Worm (Caenorhabditis elegans) whole organism, early embryonic: ENCODE measurements around the gene C05C12.5.

Source experiments
- B0310.2 ChIP-seq: sonication (generic microtip); optimal IDR thresholded peaks from 2 replicates; lab custom pipeline; 2016; ENCODE audit warnings: mild to moderate bottlenecking, missing genetic modification characterization, missing compliant biosample characterization
- F13C5.2 ChIP-seq: sonication (generic microtip); optimal IDR thresholded peaks from 2 replicates; lab custom pipeline; 2017; ENCODE audit warnings: mild to moderate bottlenecking, missing genetic modification characterization, inconsistent platforms, missing compliant biosample characterization
- aly-1 ChIP-seq: sonication (generic microtip); optimal IDR thresholded peaks from 2 replicates; lab custom pipeline; 2016; ENCODE audit warnings: missing genetic modification characterization, missing compliant biosample characterization
- ama-1 ChIP-seq: fragments of 150-350 bp; optimal IDR thresholded peaks from 2 replicates; lab custom pipeline; 2014
- ceh-13 ChIP-seq: fragments of 200-800 bp; sonication (Bioruptor generic); optimal IDR thresholded peaks from 2 replicates; lab custom pipeline; 2018; ENCODE audit warnings: mild to moderate bottlenecking, missing genetic modification characterization, missing compliant biosample characterization
- flt-1 ChIP-seq: fragments of 200-800 bp; sonication (Bioruptor generic); IDR thresholded peaks from 2 replicates; pipeline ENCODE4 v1.3.6; 2022; ENCODE audit warnings: missing genetic modification characterization, missing compliant biosample characterization
- hmg-4 ChIP-seq: fragments of 200-800 bp; sonication (Bioruptor generic); optimal IDR thresholded peaks from 2 replicates; lab custom pipeline; 2018; ENCODE audit warnings: mild to moderate bottlenecking, missing genetic modification characterization, missing compliant biosample characterization
- hnd-1 ChIP-seq: sonication (generic microtip); optimal IDR thresholded peaks from 2 replicates; lab custom pipeline; 2016; ENCODE audit warnings: missing genetic modification characterization, missing compliant biosample characterization
- pes-1 ChIP-seq: fragments of 200-800 bp; sonication (Bioruptor generic); IDR thresholded peaks from 2 replicates; pipeline ENCODE4 v1.3.6; 2022; ENCODE audit warnings: missing genetic modification reagents, missing genetic modification characterization, missing compliant biosample characterization
- sea-1 ChIP-seq: fragments of 200-800 bp; sonication (Bioruptor generic); conservative IDR thresholded peaks from 2 replicates; pipeline ENCODE4 v1.3.6; 2022; ENCODE audit warnings: missing genetic modification characterization, missing compliant biosample characterization
- tbx-11 ChIP-seq: fragments of 200-800 bp; sonication (Bioruptor generic); IDR thresholded peaks from 2 replicates; pipeline ENCODE4 v1.3.6; 2022; ENCODE audit warnings: missing genetic modification characterization, missing compliant biosample characterization
- tbx-37 ChIP-seq: fragments of 200-800 bp; sonication (Bioruptor generic); conservative IDR thresholded peaks from 2 replicates; pipeline ENCODE4 v1.3.6; 2022; ENCODE audit warnings: missing genetic modification reagents, missing genetic modification characterization, missing compliant biosample characterization

DNA sequence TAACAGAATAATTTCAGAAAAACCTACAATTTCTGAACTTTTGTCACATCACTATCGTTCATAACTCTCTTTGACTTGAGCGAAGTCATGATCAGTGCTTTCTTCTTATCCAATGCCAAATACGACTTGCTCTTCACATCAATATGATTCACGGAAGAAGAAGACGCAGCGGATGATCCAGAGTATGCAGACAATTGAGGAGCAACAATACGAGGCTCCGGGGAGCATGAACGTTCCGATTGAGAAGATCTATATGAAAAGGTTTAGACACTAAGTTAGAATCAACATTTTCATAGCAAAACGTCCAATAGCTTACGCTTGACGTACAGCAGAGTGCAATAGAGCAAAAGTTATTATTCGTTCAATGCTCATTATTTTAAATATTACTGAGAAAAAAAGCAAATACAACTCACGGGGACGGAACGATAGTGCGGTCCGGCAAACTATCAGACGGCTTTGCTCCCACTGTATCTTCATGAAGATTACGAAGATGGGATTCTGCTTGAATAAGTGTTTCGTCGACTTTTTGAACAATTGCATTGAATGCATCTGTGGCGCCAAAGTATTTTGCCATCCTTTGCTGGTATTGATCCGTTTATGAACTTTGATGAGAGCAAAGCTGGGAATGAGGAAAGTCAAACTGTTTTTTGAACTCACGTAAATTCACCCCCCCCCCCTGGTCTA, at the start of gene C05C12.5:
- no peak for TF ChIP-seq F13C5.2 (tag; lab: Kevin White, UChicago)
- no peak for TF ChIP-seq aly-1 (tag; lab: Kevin White, UChicago)
- TF ChIP-seq tbx-37 (GFP tag; lab: Robert Waterston, UW) = no peak
- TF ChIP-seq ama-1 = no peak
- no peak for TF ChIP-seq hnd-1 (tag; lab: Kevin White, UChicago)
- TF ChIP-seq pes-1 (GFP tag; lab: Robert Waterston, UW) = no peak
- TF ChIP-seq B0310.2 (tag; lab: Kevin White, UChicago) = no peak
- TF ChIP-seq hmg-4 (GFP tag; lab: Kevin White, UChicago) = no peak
- TF ChIP-seq flt-1 (GFP tag; lab: Robert Waterston, UW) = no peak
- TF ChIP-seq sea-1 (GFP tag; lab: Robert Waterston, UW) = no peak
- no peak for TF ChIP-seq ceh-13 (GFP tag; lab: Kevin White, UChicago)
- TF ChIP-seq tbx-11 (GFP tag; lab: Robert Waterston, UW) = no peak
